Fruit fly (Drosophila melanogaster) Kc167 (cell line): ENCODE results near the gene RpL17.

Experiments used
- Myc ChIP-seq: fragments of >200 bp; optimal IDR thresholded peaks from 2 replicates; lab custom pipeline; 2017; ENCODE audit warnings: missing external identifiers
- Sin3A ChIP-seq: fragments of >200 bp; optimal IDR thresholded peaks from 2 replicates; lab custom pipeline; 2018; ENCODE audit warnings: missing external identifiers
- h ChIP-seq: fragments of >200 bp; optimal IDR thresholded peaks from 3 replicates; lab custom pipeline; 2018; ENCODE audit warnings: missing external identifiers
- insv ChIP-seq: fragments of >200 bp; optimal IDR thresholded peaks from 3 replicates; lab custom pipeline; 2018; ENCODE audit warnings: missing external identifiers
- psq ChIP-seq: fragments of >200 bp; optimal IDR thresholded peaks from 2 replicates; lab custom pipeline; 2017; ENCODE audit warnings: missing external identifiers
- ttk ChIP-seq: sonication (Bioruptor generic); optimal IDR thresholded peaks from 2 replicates; lab custom pipeline; 2017; ENCODE audit warnings: missing external identifiers

Gene RpL17

DNA sequence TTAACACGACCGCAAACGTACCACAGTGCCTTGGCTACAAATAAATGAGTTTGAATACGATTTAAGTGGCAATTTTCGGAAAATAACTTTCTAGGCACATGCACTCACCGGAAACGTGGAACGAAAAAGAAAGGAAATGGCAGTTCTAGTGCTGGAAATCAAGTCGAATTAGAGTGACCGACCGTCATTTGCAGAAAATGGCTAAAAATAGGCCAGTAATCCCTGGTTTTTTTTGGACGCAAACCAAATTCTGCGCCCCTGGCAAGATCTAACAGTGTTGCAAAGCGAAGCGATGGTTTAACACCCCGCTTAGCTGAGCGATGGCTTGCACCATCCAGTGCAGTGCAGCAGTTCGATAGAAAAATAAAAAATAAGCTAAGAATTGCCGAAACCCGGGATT is at the start of gene RpL17:
TSS of gene RpL17 (minus strand) at position 151 of the 400 bp plus-strand sequence.
- TF ChIP-seq h = no peak
- no peak for TF ChIP-seq ttk
- no peak for TF ChIP-seq Myc (lab: Kevin White, UChicago)
- no peak for TF ChIP-seq psq (lab: Kevin White, UChicago)
- TF ChIP-seq Sin3A (lab: Kevin White, UChicago) = no peak
- no peak for TF ChIP-seq insv (lab: Kevin White, UChicago)

DNA sequence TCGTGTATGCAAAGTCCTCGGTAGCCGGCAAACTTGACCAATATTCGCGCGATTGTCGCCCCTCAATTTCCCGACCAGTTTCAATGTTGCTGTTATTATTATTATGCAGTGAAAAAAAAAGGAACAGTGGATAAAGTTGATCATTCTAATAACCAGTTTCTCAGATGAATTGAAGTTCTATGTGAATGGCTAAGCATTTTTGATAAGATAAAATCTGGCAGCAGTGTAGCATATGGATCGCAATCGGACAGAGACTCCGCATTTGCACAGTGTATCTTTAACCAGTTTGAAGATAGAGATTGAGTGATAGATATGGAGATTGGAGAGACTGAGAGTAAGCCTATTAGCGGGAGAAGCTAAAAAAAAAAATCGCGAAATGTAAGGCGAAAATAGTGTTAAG is 49.4 kb upstream of the RpL17 start:
- no peak for TF ChIP-seq Sin3A (lab: Kevin White, UChicago)
- TF ChIP-seq Myc (lab: Kevin White, UChicago) = no peak
- TF ChIP-seq insv (lab: Kevin White, UChicago) = no peak
- no peak for TF ChIP-seq h
- no peak for TF ChIP-seq ttk
- no peak for TF ChIP-seq psq (lab: Kevin White, UChicago)

DNA sequence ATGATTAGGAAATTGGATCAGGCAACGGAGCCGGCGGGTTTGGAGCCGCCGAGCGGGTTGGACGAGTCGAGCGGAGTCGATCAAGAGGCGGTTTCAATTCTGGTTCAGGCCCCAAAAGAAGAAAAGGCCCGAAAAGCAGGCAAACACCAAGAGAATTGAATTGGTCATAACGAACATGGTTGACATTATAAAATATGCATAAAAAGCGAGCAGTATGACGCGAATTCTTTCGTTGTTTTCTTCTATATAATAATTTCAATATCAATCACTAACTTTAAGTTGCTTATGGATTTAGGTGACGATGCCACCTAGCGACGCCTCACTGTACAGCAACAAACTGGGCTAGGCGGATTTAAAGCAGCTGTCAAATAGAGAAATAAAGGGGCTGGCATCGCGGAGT is 48.9 kb upstream of the RpL17 start:
- TF ChIP-seq ttk = no peak
- TF ChIP-seq insv (lab: Kevin White, UChicago) = no peak
- no peak for TF ChIP-seq Myc (lab: Kevin White, UChicago)

DNA sequence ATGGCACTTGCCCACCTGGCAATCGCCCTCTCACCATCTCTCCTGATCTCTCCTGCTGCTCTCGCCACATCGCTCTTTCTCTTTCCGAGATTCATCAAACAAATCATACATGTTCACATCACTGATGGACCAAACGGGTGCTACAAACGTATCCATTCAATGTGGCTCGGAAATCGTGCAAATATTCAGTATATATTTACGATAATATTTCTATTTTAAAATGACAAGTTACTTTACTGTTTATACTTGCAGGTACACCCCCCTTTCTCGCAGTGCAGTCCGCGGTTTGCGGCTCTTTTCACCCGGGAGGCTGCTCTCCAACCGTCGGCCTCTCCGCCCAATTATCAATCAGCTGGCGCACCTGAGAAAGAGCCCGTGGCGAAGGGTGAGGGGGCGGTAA is 47.5 kb upstream of the RpL17 start:
- TF ChIP-seq psq (lab: Kevin White, UChicago) = no peak
- no peak for TF ChIP-seq h
- TF ChIP-seq insv (lab: Kevin White, UChicago) = no peak
- no peak for TF ChIP-seq Sin3A (lab: Kevin White, UChicago)
- no peak for TF ChIP-seq ttk
- no peak for TF ChIP-seq Myc (lab: Kevin White, UChicago)

DNA sequence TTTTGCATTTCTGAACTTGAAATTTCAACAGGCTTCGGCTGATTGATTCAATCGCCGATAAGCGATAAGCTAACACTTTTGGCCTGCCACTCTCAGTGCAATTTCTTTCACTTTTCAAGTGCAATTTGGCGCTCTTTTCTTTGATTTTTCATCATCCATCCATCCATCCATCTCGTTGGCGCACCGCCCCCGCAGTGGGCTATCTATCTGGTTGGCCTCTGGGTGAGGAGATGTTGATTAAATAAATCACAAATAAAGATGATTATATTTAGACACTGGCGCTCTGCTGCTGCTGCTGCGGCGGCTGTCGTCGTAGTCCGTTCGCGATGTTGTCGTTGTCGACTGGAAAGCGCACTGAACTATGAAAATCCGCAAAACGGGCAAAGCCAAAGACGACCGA is 46.9 kb upstream of the RpL17 start:
- no peak for TF ChIP-seq ttk
- TF ChIP-seq insv (lab: Kevin White, UChicago) = no peak
- TF ChIP-seq psq (lab: Kevin White, UChicago) = no peak
- no peak for TF ChIP-seq Myc (lab: Kevin White, UChicago)
- TF ChIP-seq Sin3A (lab: Kevin White, UChicago) = no peak
- TF ChIP-seq h = no peak

DNA sequence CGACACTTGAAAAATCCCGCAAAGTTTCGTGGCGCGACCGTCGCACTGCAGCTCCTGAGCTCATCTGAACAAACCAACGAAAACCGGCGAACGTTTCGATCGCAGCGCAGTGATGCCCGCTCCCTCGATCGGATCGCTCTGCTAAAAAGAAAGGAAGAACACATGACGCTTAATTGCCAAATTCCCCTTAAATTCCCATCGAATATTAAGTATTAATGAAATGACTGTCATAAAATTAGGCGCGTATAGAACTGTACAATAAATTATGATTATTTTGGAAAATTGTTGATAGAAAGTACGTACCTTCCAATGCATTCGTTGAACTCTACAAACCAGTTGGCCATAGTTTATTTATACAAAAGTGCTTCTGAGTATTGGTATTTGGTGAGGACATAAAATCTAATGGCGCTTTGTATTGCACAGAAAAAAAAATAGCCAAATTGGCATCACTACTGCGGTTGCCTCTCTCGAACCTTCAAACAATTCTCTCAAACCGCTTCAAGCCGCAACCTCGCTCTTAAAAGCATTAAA is 35.6 kb upstream of the RpL17 start, which contains the start of gene shf:
TSS of gene shf (minus strand) at position 51 of the 531 bp plus-strand sequence.
- TF ChIP-seq insv (lab: Kevin White, UChicago) = no peak
- no peak for TF ChIP-seq Sin3A (lab: Kevin White, UChicago)
- no peak for TF ChIP-seq psq (lab: Kevin White, UChicago)
- TF ChIP-seq h = no peak
- TF ChIP-seq ttk = no peak
- TF ChIP-seq Myc (lab: Kevin White, UChicago) = no peak

DNA sequence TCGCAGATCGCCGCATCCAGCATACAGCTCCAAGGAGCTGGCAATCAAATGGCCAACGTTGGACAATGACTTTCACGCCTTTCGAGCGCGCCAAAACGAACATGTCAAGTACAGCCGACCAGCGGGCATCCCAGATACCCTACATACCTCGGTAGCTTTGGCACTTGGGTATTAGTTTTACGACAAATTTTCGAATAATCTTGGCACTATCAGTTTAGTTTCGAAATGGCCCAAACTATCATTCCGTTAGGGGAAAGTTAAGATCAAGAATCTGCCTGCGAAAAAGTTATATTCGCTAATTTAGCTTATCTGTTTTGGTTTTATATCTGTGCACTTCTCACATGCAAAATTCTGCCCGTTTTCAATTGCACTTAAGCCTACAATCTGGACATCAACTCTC is 34.7 kb upstream of the RpL17 start:
- TF ChIP-seq insv (lab: Kevin White, UChicago) (no peak), psq (lab: Kevin White, UChicago) (no peak), h (no peak), Myc (lab: Kevin White, UChicago) (no peak), ttk (no peak)

DNA sequence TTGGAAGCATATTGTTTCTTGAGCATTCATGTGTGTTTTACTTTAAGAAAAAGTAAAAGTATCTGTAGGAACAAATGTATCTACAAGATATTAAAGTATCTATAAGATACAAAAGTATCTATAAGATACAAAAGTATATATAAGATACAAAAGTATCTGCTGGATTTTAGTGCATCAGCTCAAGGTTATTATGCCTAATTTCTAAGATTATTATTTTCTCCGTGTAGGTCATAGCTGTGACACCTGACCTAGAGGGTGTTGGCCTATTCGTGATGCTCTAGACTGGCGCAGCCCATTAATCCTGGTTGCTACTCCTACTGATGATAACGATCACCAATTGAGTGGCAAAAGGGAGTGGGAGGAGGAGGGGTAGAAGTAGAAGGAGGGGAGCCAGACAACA is 34.0 kb upstream of the RpL17 start:
- TF ChIP-seq h = no peak
- TF ChIP-seq insv (lab: Kevin White, UChicago) = no peak
- no peak for TF ChIP-seq ttk
- no peak for TF ChIP-seq psq (lab: Kevin White, UChicago)
- TF ChIP-seq Myc (lab: Kevin White, UChicago) = no peak
- no peak for TF ChIP-seq Sin3A (lab: Kevin White, UChicago)

DNA sequence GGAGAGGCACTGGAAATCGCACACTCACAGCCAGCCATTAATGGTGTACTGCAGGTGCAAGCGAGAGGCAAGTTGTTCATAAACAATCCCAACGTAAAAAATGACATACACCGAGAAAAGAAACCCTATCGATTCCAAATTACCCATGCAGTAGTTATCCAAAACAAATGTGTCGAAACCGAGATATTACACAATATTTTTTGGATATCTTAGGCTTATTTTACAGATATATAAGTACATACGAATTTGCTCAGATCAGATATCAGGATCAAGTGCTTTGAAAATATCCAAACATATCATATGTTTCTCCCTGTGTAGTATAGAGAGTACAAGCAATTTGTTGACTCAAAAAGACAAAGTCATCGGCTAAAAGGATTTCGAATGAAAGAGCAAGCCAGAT is 33.4 kb upstream of the RpL17 start:
- TF ChIP-seq h (no peak), ttk (no peak), Sin3A (lab: Kevin White, UChicago) (no peak), psq (lab: Kevin White, UChicago) (no peak), insv (lab: Kevin White, UChicago) (no peak), Myc (lab: Kevin White, UChicago) (no peak)

DNA sequence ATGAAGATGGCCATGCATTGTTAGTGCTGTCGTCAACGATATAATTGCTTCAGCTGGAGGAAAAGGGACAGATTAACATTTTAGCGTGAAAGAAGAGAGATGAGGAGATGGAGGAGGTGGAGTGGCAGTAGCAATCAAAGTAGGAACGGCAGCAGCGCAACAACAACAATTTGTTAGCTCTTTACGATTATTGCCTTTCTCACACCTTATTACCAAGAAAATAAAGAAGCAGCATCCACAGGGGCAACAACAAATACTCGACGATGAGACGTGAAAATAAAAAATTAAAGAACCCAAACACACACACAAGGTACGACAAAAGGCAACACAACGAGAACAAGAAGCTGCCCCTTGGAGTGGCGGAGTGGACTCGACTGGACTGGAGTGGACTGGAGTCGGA is 32.9 kb upstream of the RpL17 start:
- no peak for TF ChIP-seq psq (lab: Kevin White, UChicago)
- no peak for TF ChIP-seq h
- no peak for TF ChIP-seq insv (lab: Kevin White, UChicago)
- no peak for TF ChIP-seq Sin3A (lab: Kevin White, UChicago)
- TF ChIP-seq ttk = no peak
- no peak for TF ChIP-seq Myc (lab: Kevin White, UChicago)

DNA sequence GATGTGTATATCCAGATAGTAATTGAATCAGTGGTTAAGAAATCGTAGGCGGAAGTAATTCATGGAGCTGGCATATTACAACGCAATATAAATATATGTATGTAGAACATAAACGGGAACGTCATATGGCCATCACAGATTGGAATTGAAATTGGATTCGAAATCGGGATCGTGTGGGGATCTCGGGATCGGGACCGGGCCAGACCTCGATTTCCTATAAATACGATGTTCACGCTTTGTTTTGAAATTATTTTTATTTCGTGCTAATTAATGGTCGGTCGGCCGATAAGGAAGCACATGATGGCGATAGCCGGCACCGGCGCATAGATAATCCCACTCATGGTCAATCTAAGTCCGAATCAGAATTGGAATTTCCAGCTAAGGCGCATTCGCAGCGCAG is 32.2 kb upstream of the RpL17 start:
- TF ChIP-seq h (no peak), psq (lab: Kevin White, UChicago) (no peak), ttk (no peak), Sin3A (lab: Kevin White, UChicago) (no peak), insv (lab: Kevin White, UChicago) (no peak), Myc (lab: Kevin White, UChicago) (no peak)

DNA sequence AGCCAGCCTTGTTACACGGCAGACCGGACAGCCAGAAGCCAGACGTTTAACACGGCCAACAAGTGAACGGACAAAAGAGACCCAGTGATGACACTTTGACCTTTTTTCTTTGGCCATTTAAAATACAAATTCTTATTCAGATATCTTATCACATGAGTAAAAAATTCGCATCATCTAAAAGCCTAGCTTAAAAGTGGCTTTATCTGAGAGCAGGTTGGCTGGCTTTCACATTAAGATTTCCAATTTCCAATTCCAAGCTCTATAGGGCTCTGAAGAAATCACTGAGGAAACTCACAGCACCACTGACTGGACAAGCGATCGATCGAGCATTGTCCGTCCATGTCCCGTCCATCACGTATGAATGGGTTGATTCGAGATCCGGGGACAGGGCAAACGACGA is 31.6 kb upstream of the RpL17 start:
- TF ChIP-seq insv (lab: Kevin White, UChicago) = no peak
- no peak for TF ChIP-seq ttk
- no peak for TF ChIP-seq h
- no peak for TF ChIP-seq Sin3A (lab: Kevin White, UChicago)
- no peak for TF ChIP-seq psq (lab: Kevin White, UChicago)
- no peak for TF ChIP-seq Myc (lab: Kevin White, UChicago)

DNA sequence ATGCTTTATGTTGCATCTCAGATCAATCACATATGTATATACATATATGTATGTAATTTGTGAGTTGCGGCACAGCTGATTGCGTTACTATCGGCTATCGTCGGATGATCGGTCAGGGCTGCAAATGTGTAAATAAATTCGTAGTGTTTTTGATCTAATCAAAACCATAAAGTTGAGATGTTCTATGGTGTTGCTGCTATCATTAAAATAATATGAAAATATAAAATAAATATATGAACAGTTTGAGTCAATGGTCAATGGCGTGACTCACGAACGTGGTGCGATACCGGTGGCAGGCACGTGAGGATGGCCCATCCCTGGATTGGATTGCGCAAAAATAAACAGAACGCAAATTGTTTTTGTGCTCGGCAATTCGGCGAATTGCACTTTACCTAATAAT is 26.9 kb upstream of the RpL17 start, which contains the start of gene Coq7:
TSS of gene Coq7 (plus strand) at position 302 of the 400 bp plus-strand sequence.
- TF ChIP-seq psq (lab: Kevin White, UChicago) (no peak), insv (lab: Kevin White, UChicago) (no peak), h (no peak), Sin3A (lab: Kevin White, UChicago) (no peak), Myc (lab: Kevin White, UChicago) (no peak), ttk (no peak)
